Worm (Caenorhabditis elegans) whole organism, L3 larva: ENCODE results near the gene srx-86.
A peak's percentile ranks its signal among the peaks of the same experiment; 100 is the strongest.

ENCODE experiments used
- R02D3.7 ChIP-seq: fragments of 150-350 bp; optimal IDR thresholded peaks from 2 replicates; lab custom pipeline; 2014; ENCODE audit warnings: missing biosample characterization, missing genetic modification characterization
- ZK546.5 ChIP-seq: sonication (generic microtip); optimal IDR thresholded peaks from 2 replicates; lab custom pipeline; 2017; ENCODE audit warnings: missing biosample characterization, missing genetic modification characterization
- aly-2 ChIP-seq: fragments of 150-350 bp; optimal IDR thresholded peaks from 2 replicates; lab custom pipeline; 2014; ENCODE audit warnings: missing biosample characterization, missing genetic modification characterization
- ama-1 ChIP-seq: fragments of 150-350 bp; optimal IDR thresholded peaks from 2 replicates; lab custom pipeline; 2018
- ceh-16 ChIP-seq: sonication (generic microtip); optimal IDR thresholded peaks from 2 replicates; lab custom pipeline; 2017; ENCODE audit warnings: missing biosample characterization, missing genetic modification characterization
- ceh-28 ChIP-seq: fragments of 150-350 bp; optimal IDR thresholded peaks from 2 replicates; lab custom pipeline; 2014; ENCODE audit warnings: missing biosample characterization, missing genetic modification reagents, missing genetic modification characterization
- ceh-82 ChIP-seq: fragments of 150-350 bp; optimal IDR thresholded peaks from 2 replicates; lab custom pipeline; 2014; ENCODE audit warnings: missing biosample characterization, missing genetic modification characterization
- ceh-9 ChIP-seq: sonication (generic microtip); optimal IDR thresholded peaks from 2 replicates; lab custom pipeline; 2018; ENCODE audit warnings: missing biosample characterization, missing genetic modification characterization
- daf-12 ChIP-seq: fragments of 150-350 bp; optimal IDR thresholded peaks from 2 replicates; lab custom pipeline; 2014; ENCODE audit warnings: missing biosample characterization, missing genetic modification reagents, missing genetic modification characterization
- egl-27 ChIP-seq: sonication (generic microtip); optimal IDR thresholded peaks from 4 replicates; lab custom pipeline; 2017; ENCODE audit warnings: missing biosample characterization, missing genetic modification reagents, missing genetic modification characterization
- egl-5 ChIP-seq: fragments of 150-350 bp; optimal IDR thresholded peaks from 2 replicates; lab custom pipeline; 2017; ENCODE audit warnings: missing biosample characterization, missing genetic modification reagents, missing genetic modification characterization, inconsistent platforms
- elt-1 ChIP-seq: fragments of 150-350 bp; optimal IDR thresholded peaks from 2 replicates; lab custom pipeline; 2014; ENCODE audit warnings: missing biosample characterization, missing genetic modification characterization
- elt-2 ChIP-seq: sonication (generic microtip); optimal IDR thresholded peaks from 2 replicates; lab custom pipeline; 2016; ENCODE audit warnings: missing genetic modification reagents, mild to moderate bottlenecking, missing genetic modification characterization, missing compliant biosample characterization
- elt-3 ChIP-seq, 3 experiments: fragments of 150-350 bp in 1 of 3; sonication (generic microtip) in 2 of 3; optimal IDR thresholded peaks; 2 replicates in 2 of 3; 4 replicates in 1 of 3; lab custom pipeline; 2014 to 2017; ENCODE audit warnings: missing biosample characterization in 3 of 3, missing genetic modification characterization in 3 of 3
- eor-1 ChIP-seq, 2 experiments: fragments of 150-350 bp; optimal IDR thresholded peaks; 2 replicates each; lab custom pipeline; 2014 to 2018; ENCODE audit warnings: missing biosample characterization in 2 of 2, missing genetic modification characterization in 2 of 2
- fkh-10 ChIP-seq: sonication (generic microtip); optimal IDR thresholded peaks from 2 replicates; lab custom pipeline; 2017; ENCODE audit warnings: missing biosample characterization, missing genetic modification reagents, missing genetic modification characterization
- fkh-2 ChIP-seq: fragments of 150-350 bp; optimal IDR thresholded peaks from 2 replicates; lab custom pipeline; 2014; ENCODE audit warnings: missing biosample characterization, missing genetic modification reagents, missing genetic modification characterization
- fos-1 ChIP-seq: fragments of 150-350 bp; optimal IDR thresholded peaks from 2 replicates; lab custom pipeline; 2014; ENCODE audit warnings: missing biosample characterization, missing genetic modification characterization
- hmg-11 ChIP-seq: sonication (generic microtip); optimal IDR thresholded peaks from 2 replicates; lab custom pipeline; 2016; ENCODE audit warnings: missing genetic modification characterization, missing compliant biosample characterization
- jun-1 ChIP-seq: fragments of 150-350 bp; optimal IDR thresholded peaks from 2 replicates; lab custom pipeline; 2014; ENCODE audit warnings: missing biosample characterization, missing genetic modification reagents, missing genetic modification characterization
- lin-15B ChIP-seq: fragments of 150-350 bp; optimal IDR thresholded peaks from 2 replicates; lab custom pipeline; 2014; ENCODE audit warnings: missing biosample characterization, missing genetic modification characterization
- lin-39 ChIP-seq: fragments of 150-350 bp; optimal IDR thresholded peaks from 2 replicates; lab custom pipeline; 2018; ENCODE audit warnings: missing biosample characterization, missing genetic modification reagents, missing genetic modification characterization
- lsy-12 ChIP-seq: sonication (generic microtip); optimal IDR thresholded peaks from 2 replicates; lab custom pipeline; 2016; ENCODE audit warnings: mild to moderate bottlenecking, missing genetic modification characterization, missing compliant biosample characterization
- mdl-1 ChIP-seq: fragments of 150-350 bp; optimal IDR thresholded peaks from 2 replicates; lab custom pipeline; 2014; ENCODE audit warnings: missing biosample characterization, missing genetic modification characterization
- mml-1 ChIP-seq: fragments of 150-350 bp; sonication (generic microtip); optimal IDR thresholded peaks from 3 replicates; lab custom pipeline; 2014; ENCODE audit warnings: missing biosample characterization, missing genetic modification characterization
- nfya-1 ChIP-seq: sonication (generic microtip); optimal IDR thresholded peaks from 2 replicates; lab custom pipeline; 2017; ENCODE audit warnings: missing genetic modification characterization, mild to moderate bottlenecking, missing compliant biosample characterization, antibody characterized with exemption, moderate library complexity; ENCODE audit not compliant: insufficient read depth
- nhr-11 ChIP-seq: fragments of 150-350 bp; optimal IDR thresholded peaks from 2 replicates; lab custom pipeline; 2014; ENCODE audit warnings: missing biosample characterization, missing genetic modification characterization
- nhr-12 ChIP-seq: fragments of 150-350 bp; optimal IDR thresholded peaks from 2 replicates; lab custom pipeline; 2014; ENCODE audit warnings: missing biosample characterization, missing genetic modification characterization
- nhr-23 ChIP-seq: fragments of 150-350 bp; optimal IDR thresholded peaks from 2 replicates; lab custom pipeline; 2014; ENCODE audit warnings: missing biosample characterization, missing genetic modification reagents, missing genetic modification characterization
- nhr-237 ChIP-seq: fragments of 150-350 bp; optimal IDR thresholded peaks from 2 replicates; lab custom pipeline; 2014; ENCODE audit warnings: missing biosample characterization, missing genetic modification characterization
- nhr-25 ChIP-seq: sonication (generic microtip); optimal IDR thresholded peaks from 2 replicates; lab custom pipeline; 2017; ENCODE audit warnings: missing biosample characterization, missing genetic modification characterization
- nhr-28 ChIP-seq: fragments of 150-350 bp; optimal IDR thresholded peaks from 2 replicates; lab custom pipeline; 2014; ENCODE audit warnings: missing biosample characterization, missing genetic modification characterization
- nhr-43 ChIP-seq: sonication (generic microtip); optimal IDR thresholded peaks from 2 replicates; lab custom pipeline; 2016; ENCODE audit warnings: mild to moderate bottlenecking, missing genetic modification characterization, missing compliant biosample characterization; ENCODE audit not compliant: poor library complexity, severe bottlenecking
- nhr-67 ChIP-seq: fragments of 150-350 bp; optimal IDR thresholded peaks from 2 replicates; lab custom pipeline; 2014; ENCODE audit warnings: missing biosample characterization, missing genetic modification characterization
- nhr-76 ChIP-seq: fragments of 150-350 bp; sonication (generic microtip); optimal IDR thresholded peaks from 5 replicates; lab custom pipeline; 2014; ENCODE audit warnings: missing biosample characterization, missing genetic modification characterization
- nhr-77 ChIP-seq: fragments of 150-350 bp; optimal IDR thresholded peaks from 2 replicates; lab custom pipeline; 2014; ENCODE audit warnings: missing biosample characterization, missing genetic modification characterization
- pha-4 ChIP-seq: fragments of 150-350 bp; optimal IDR thresholded peaks from 2 replicates; lab custom pipeline; 2014; ENCODE audit warnings: missing biosample characterization, missing genetic modification reagents, missing genetic modification characterization
- pqm-1 ChIP-seq: fragments of 150-350 bp; optimal IDR thresholded peaks from 2 replicates; lab custom pipeline; 2017; ENCODE audit warnings: missing biosample characterization, missing genetic modification characterization, inconsistent platforms
- sea-2 ChIP-seq: fragments of 150-350 bp; sonication (generic microtip); optimal IDR thresholded peaks from 4 replicates; lab custom pipeline; 2014; ENCODE audit warnings: missing biosample characterization, missing genetic modification reagents, missing genetic modification characterization
- skn-1 ChIP-seq: fragments of 150-350 bp; optimal IDR thresholded peaks from 2 replicates; lab custom pipeline; 2014; ENCODE audit warnings: missing biosample characterization, missing genetic modification characterization
- snpc-4 ChIP-seq: fragments of 150-350 bp; optimal IDR thresholded peaks from 2 replicates; lab custom pipeline; 2014; ENCODE audit warnings: missing biosample characterization, missing genetic modification characterization
- tbx-2 ChIP-seq: sonication (generic microtip); optimal IDR thresholded peaks from 2 replicates; lab custom pipeline; 2016; ENCODE audit warnings: mild to moderate bottlenecking, missing genetic modification characterization, missing compliant biosample characterization
- unc-39 ChIP-seq: sonication (generic microtip); optimal IDR thresholded peaks from 4 replicates; lab custom pipeline; 2017; ENCODE audit warnings: missing biosample characterization, missing genetic modification characterization
- unc-62 ChIP-seq: fragments of 150-350 bp; sonication (generic microtip); optimal IDR thresholded peaks from 4 replicates; lab custom pipeline; 2014; ENCODE audit warnings: missing biosample characterization, missing genetic modification reagents, missing genetic modification characterization
- zag-1 ChIP-seq: fragments of 150-350 bp; optimal IDR thresholded peaks from 2 replicates; lab custom pipeline; 2014; ENCODE audit warnings: missing biosample characterization, missing genetic modification characterization
- ztf-11 ChIP-seq: fragments of 150-350 bp; optimal IDR thresholded peaks from 2 replicates; lab custom pipeline; 2014; ENCODE audit warnings: missing biosample characterization, missing genetic modification characterization
- ztf-4 ChIP-seq: fragments of 150-350 bp; optimal IDR thresholded peaks from 2 replicates; lab custom pipeline; 2014; ENCODE audit warnings: missing biosample characterization, missing genetic modification characterization

The srx-86 gene

ce11 chrV:11605227-11605626 is 42.5 kb downstream of the srx-86 start:
- TF ChIP-seq pha-4 (tag; lab: Kevin White, UChicago) (peak; percentile 91), R02D3.7 (tag; lab: Kevin White, UChicago) (no peak)

ce11 chrV:11606424-11606823 is 43.7 kb downstream of the srx-86 start, which contains the start of gene idpp-16:
Gene idpp-16, minus strand, starts transcription at chrV:11606524.
- TF ChIP-seq ceh-82 (no peak), pha-4 (tag; lab: Kevin White, UChicago) (peak; percentile 74)

DNA sequence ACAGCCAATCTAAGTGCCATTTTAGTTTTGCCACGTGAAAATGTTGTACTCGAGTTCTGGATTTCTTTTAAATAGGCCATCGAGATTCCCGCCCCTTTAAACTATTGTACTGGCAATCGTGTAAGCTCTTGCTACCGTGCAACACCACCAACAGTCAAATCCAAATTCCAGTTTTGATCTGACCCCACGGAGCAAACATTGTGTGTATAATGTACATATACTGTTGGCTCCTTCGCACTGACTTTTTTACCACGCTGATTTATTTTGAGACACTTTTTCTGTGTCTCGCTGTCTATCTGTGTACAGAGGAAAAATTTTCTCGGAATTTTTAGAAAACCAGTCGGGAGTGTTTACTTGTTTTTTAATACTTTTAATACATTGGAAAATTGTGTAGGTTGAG is 47.3 kb downstream of the srx-86 start, which contains the start of gene piit-1:
Gene piit-1, minus strand, starts transcription at position 101 of the 400 bp plus-strand sequence.
- TF ChIP-seq snpc-4 (tag; lab: Kevin White, UChicago) = no peak
- peak; percentile 32 for TF ChIP-seq pha-4 (tag; lab: Kevin White, UChicago)
- TF ChIP-seq, all 47 proteins: peak for 1

DNA sequence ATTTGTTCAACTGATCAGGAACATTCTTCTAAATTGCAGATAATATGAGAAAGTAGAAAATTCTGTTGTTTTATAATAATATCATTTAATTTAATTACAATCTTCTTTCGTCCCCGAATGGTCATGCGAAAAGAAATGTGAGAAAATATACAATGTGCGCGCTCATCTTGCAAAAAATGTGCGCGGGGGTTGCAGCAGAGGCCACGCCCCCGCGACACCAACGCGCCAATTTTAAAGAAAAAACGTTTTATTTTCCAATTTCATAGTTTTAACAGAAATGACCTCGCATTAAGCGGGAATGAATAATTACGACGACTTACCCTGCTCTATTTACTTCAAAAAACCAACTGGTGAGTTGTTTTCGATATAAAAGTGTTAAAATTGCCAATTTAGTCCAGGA is 47.7 kb downstream of the srx-86 start, which contains the start of gene sas-5:
Gene sas-5, plus strand, starts transcription at position 257 of the 400 bp plus-strand sequence.
- peak; percentile 54 for TF ChIP-seq lin-39 (tag; lab: Kevin White, UChicago)
- TF ChIP-seq lsy-12 (tag; lab: Kevin White, UChicago) = peak; percentile 47
- no peak for TF ChIP-seq egl-5 (tag; lab: Kevin White, UChicago)
- TF ChIP-seq tbx-2 = peak; percentile 49
- peak; percentile 65 for TF ChIP-seq nfya-1 (tag; lab: Kevin White, UChicago)
- peak; percentile 89 for TF ChIP-seq hmg-11 (tag; lab: Kevin White, UChicago)
- no peak for TF ChIP-seq ZK546.5 (tag; lab: Kevin White, UChicago)
- no peak for TF ChIP-seq nhr-11 (tag; lab: Kevin White, UChicago)
- TF ChIP-seq elt-1 (tag; lab: Kevin White, UChicago) = no peak
- TF ChIP-seq ama-1 (lab: Kevin White, UChicago) = no peak
- TF ChIP-seq ceh-28 (tag; lab: Kevin White, UChicago) = peak; percentile 40
- no peak for TF ChIP-seq pqm-1 (tag; lab: Kevin White, UChicago)
- TF ChIP-seq nhr-77 = no peak
- TF ChIP-seq nhr-12 (tag; lab: Kevin White, UChicago) = no peak
- TF ChIP-seq nhr-23 (tag; lab: Kevin White, UChicago) = peak; percentile 73
- no peak for TF ChIP-seq elt-3 (tag; optimal IDR thresholded peaks at IDR 0.05; lab: Kevin White, UChicago)
- peak; percentile 59 for TF ChIP-seq nhr-76 (tag; lab: Kevin White, UChicago)
- TF ChIP-seq R02D3.7 (tag; lab: Kevin White, UChicago) = peak; percentile 56
- TF ChIP-seq elt-2 = peak; percentile 59
- TF ChIP-seq ceh-9 (tag; lab: Kevin White, UChicago) = no peak
- peak; percentile 56 for TF ChIP-seq nhr-25 (tag; lab: Kevin White, UChicago)
- no peak for TF ChIP-seq mdl-1
- TF ChIP-seq sea-2 (GFP tag; lab: Kevin White, UChicago) = no peak
- no peak for TF ChIP-seq fkh-2 (tag; lab: Kevin White, UChicago)
- TF ChIP-seq nhr-237 (tag; lab: Kevin White, UChicago) = no peak
- no peak for TF ChIP-seq unc-62
- TF ChIP-seq mml-1 (tag; lab: Kevin White, UChicago) = no peak
- no peak for TF ChIP-seq fkh-10 (GFP tag; lab: Kevin White, UChicago)
- no peak for TF ChIP-seq ztf-4 (tag; lab: Kevin White, UChicago)
- no peak for TF ChIP-seq pha-4 (tag; lab: Kevin White, UChicago)
- no peak for TF ChIP-seq daf-12
- TF ChIP-seq egl-27 = no peak
- peak; percentile 83 for TF ChIP-seq ceh-82
- TF ChIP-seq ceh-16 (tag; lab: Kevin White, UChicago) = no peak
- peak; percentile 29 for TF ChIP-seq ztf-11 (tag; lab: Kevin White, UChicago)
- TF ChIP-seq nhr-43 = peak; percentile 81
- no peak for TF ChIP-seq nhr-28 (tag; lab: Kevin White, UChicago)
- no peak for TF ChIP-seq unc-39
- TF ChIP-seq eor-1 (tag; optimal IDR thresholded peaks at IDR 0.05; lab: Kevin White, UChicago) = no peak
- peak; percentile 64 for TF ChIP-seq lin-15B (tag; lab: Kevin White, UChicago)
- peak; percentile 72 for TF ChIP-seq snpc-4 (tag; lab: Kevin White, UChicago)
- no peak for TF ChIP-seq zag-1 (tag; lab: Kevin White, UChicago)
- TF ChIP-seq fos-1 (tag; lab: Kevin White, UChicago) = no peak
- TF ChIP-seq nhr-67 (tag; lab: Kevin White, UChicago) = no peak
- peak; percentile 5 for TF ChIP-seq jun-1 (tag; lab: Kevin White, UChicago)
- TF ChIP-seq skn-1 = no peak
- no peak for TF ChIP-seq aly-2 (tag; lab: Kevin White, UChicago)
